Worm (Caenorhabditis elegans): Measurements from ENCODE around the gene phf-14.
"Not testable (repeated sequence)": the region's sequence is repeated elsewhere in the genome, so short reads cannot be mapped to it uniquely, and the experiment has no call there.

The phf-14 gene

ce11 chrV:17857901-17858300 is 13.3 kb upstream of the phf-14 start (continued):
- TF ChIP-seq pag-3 (tag; optimal IDR thresholded peaks at IDR 0.05; ENCODE audit: borderline replicate concordance): peak; percentile 67
- TF ChIP-seq hlh-13 (GFP tag; optimal IDR thresholded peaks at IDR 0.05): no peak
- TF ChIP-seq sox-2 (GFP tag; IDR thresholded peaks at IDR 0.05): no peak
- no peak for TF ChIP-seq Y22D7AL.16 (tag; optimal IDR thresholded peaks at IDR 0.05)
- peak; percentile 58 for TF ChIP-seq ceh-34 (tag; optimal IDR thresholded peaks at IDR 0.05)
- no peak for TF ChIP-seq ref-2 (tag; optimal IDR thresholded peaks at IDR 0.05)
- peak; percentile 74 for TF ChIP-seq unc-55 (GFP tag; optimal IDR thresholded peaks at IDR 0.05)
- TF ChIP-seq eyg-1 (tag; optimal IDR thresholded peaks at IDR 0.05): no peak
- peak; percentile 47 for TF ChIP-seq hlh-6 (tag; optimal IDR thresholded peaks at IDR 0.05)
- peak; percentile 34 for TF ChIP-seq C08G9.2 (tag; optimal IDR thresholded peaks at IDR 0.05)
- TF ChIP-seq pax-1 (tag; optimal IDR thresholded peaks at IDR 0.05): no peak
- peak; percentile 86 for TF ChIP-seq ceh-18 (tag; optimal IDR thresholded peaks at IDR 0.05)
- TF ChIP-seq K02D7.2 (tag; optimal IDR thresholded peaks at IDR 0.05): no peak
- TF ChIP-seq pros-1 (tag; optimal IDR thresholded peaks at IDR 0.05): peak; percentile 15

- TF ChIP-seq ztf-16 (tag; optimal IDR thresholded peaks at IDR 0.05) (no peak), sdc-2 (tag; optimal IDR thresholded peaks at IDR 0.05) (no peak), odd-2 (tag; optimal IDR thresholded peaks at IDR 0.05) (no peak), hlh-15 (tag; optimal IDR thresholded peaks at IDR 0.05) (no peak), dve-1 (tag; optimal IDR thresholded peaks at IDR 0.05) (no peak), ceh-19 (GFP tag; optimal IDR thresholded peaks at IDR 0.05) (no peak), hlh-6 (tag; optimal IDR thresholded peaks at IDR 0.05) (no peak), T23F11.4 (GFP tag; optimal IDR thresholded peaks at IDR 0.05) (no peak), ceh-34 (tag; optimal IDR thresholded peaks at IDR 0.05) (no peak), ahr-1 (tag; optimal IDR thresholded peaks at IDR 0.05) (no peak), ceh-2 (tag; optimal IDR thresholded peaks at IDR 0.05) (no peak), unc-55 (GFP tag; optimal IDR thresholded peaks at IDR 0.05) (no peak), pag-3 (tag; optimal IDR thresholded peaks at IDR 0.05; ENCODE audit: borderline replicate concordance) (no peak)
These were observed 12.1 kb upstream of the phf-14 start for ce11 chrV:17859065-17859464.

- TF ChIP-seq hlh-13 (GFP tag; optimal IDR thresholded peaks at IDR 0.05) (no peak), ceh-2 (tag; optimal IDR thresholded peaks at IDR 0.05) (no peak), sdc-2 (tag; optimal IDR thresholded peaks at IDR 0.05) (no peak), tbx-7 (tag; optimal IDR thresholded peaks at IDR 0.05) (no peak), ceh-14 (tag; optimal IDR thresholded peaks at IDR 0.05) (no peak), K02D7.2 (tag; optimal IDR thresholded peaks at IDR 0.05) (no peak), ztf-16 (tag; optimal IDR thresholded peaks at IDR 0.05) (no peak), hlh-6 (tag; optimal IDR thresholded peaks at IDR 0.05) (no peak), unc-42 (tag; optimal IDR thresholded peaks at IDR 0.05) (no peak), ceh-9 (tag; optimal IDR thresholded peaks at IDR 0.05) (no peak), unc-55 (GFP tag; optimal IDR thresholded peaks at IDR 0.05) (no peak), eyg-1 (tag; optimal IDR thresholded peaks at IDR 0.05) (no peak), zip-5 (tag; optimal IDR thresholded peaks at IDR 0.05) (no peak), C38D4.7 (GFP tag; optimal IDR thresholded peaks at IDR 0.05) (no peak), lim-6 (tag; optimal IDR thresholded peaks at IDR 0.05) (no peak), hlh-30 (tag; optimal IDR thresholded peaks at IDR 0.05; ENCODE audit: insufficient read depth) (no peak)
These were observed 11.7 kb upstream of the phf-14 start for ce11 chrV:17859519-17859918.

DNA sequence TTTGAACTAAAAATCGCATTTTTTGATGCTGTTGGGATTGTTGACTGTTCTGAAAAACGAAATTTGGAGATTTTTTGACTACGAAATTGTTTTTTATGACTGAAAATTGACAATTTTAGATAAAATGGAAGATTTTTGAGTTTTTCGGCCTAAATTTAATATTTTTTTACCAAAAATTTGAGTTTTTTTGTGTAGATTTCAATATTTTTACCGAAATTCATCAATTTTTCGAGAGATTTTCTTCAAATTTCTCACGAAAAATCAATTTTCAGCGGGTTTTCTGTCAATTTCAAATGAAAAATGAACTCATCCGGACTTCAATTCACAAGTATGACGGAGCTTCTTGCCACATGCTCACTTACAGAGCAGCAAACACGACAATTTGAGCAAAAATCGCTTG is 5.9 kb upstream of the phf-14 start, which contains the start of gene Y59A8A.8:
Y59A8A.8 (plus strand) TSS at position 301 of the 400 bp plus-strand sequence.
- TF ChIP-seq ahr-1, che-1, odd-2 (tag; optimal IDR thresholded peaks at IDR 0.05): not testable (repeated sequence)

- TF ChIP-seq zip-5 (tag; optimal IDR thresholded peaks at IDR 0.05) (no peak), pax-1 (tag; optimal IDR thresholded peaks at IDR 0.05) (no peak), pag-3 (tag; optimal IDR thresholded peaks at IDR 0.05; ENCODE audit: borderline replicate concordance) (no peak), unc-3 (GFP tag; conservative IDR thresholded peaks at IDR 0.05) (no peak), unc-3 (tag; optimal IDR thresholded peaks at IDR 0.05) (no peak), hlh-30 (tag; optimal IDR thresholded peaks at IDR 0.05; ENCODE audit: insufficient read depth) (no peak), unc-42 (tag; optimal IDR thresholded peaks at IDR 0.05) (no peak), ceh-9 (tag; optimal IDR thresholded peaks at IDR 0.05) (no peak), ceh-24 (tag; optimal IDR thresholded peaks at IDR 0.05) (no peak), ets-4 (tag; optimal IDR thresholded peaks at IDR 0.05) (no peak)
These were observed 624 bp upstream of the phf-14 start, which contains the start of gene csn-1 for ce11 chrV:17870569-17870968. csn-1 (minus strand) TSS chrV:17870651.
